Worm (Caenorhabditis elegans): ENCODE data around the gene fbxb-105.

Gene fbxb-105

ce11 chrII:2770788-2771187, at the start of gene fbxb-105:
fbxb-105 (minus strand) TSS chrII:2770888.
- peak; percentile 38 for TF ChIP-seq ceh-39 (tag; optimal IDR thresholded peaks at IDR 0.05)
- TF ChIP-seq ceh-83 (GFP tag; optimal IDR thresholded peaks at IDR 0.05), result no peak
- peak; percentile 59 for TF ChIP-seq cnd-1 (tag; optimal IDR thresholded peaks at IDR 0.05)

- TF ChIP-seq nhr-76 (tag; optimal IDR thresholded peaks at IDR 0.05) (no peak), unc-39 (tag; optimal IDR thresholded peaks at IDR 0.05) (no peak), elt-3 (tag; optimal IDR thresholded peaks at IDR 0.05) (no peak)
Observed at ce11 chrII:2816676-2817075, 46.0 kb upstream of the fbxb-105 start, which contains the start of gene set-13. set-13 (plus strand) TSS chrII:2816976.

- TF ChIP-seq unc-39 (tag; optimal IDR thresholded peaks at IDR 0.05) (no peak), zip-8 (tag; optimal IDR thresholded peaks at IDR 0.05) (peak; percentile 46)
Observed at ce11 chrII:2815444-2815843, 44.8 kb upstream of the fbxb-105 start, which contains the start of gene K12H6.2. K12H6.2 (minus strand) TSS chrII:2815544.

ce11 chrII:2815017-2815416, 44.3 kb upstream of the fbxb-105 start:
- TF ChIP-seq lin-32 (GFP tag; optimal IDR thresholded peaks at IDR 0.05), result no peak
- TF ChIP-seq blmp-1 (tag; optimal IDR thresholded peaks at IDR 0.05), result no peak
- TF ChIP-seq snpc-4 (tag; optimal IDR thresholded peaks at IDR 0.05), result no peak
- no peak for TF ChIP-seq lin-13 (tag; optimal IDR thresholded peaks at IDR 0.05)
- TF ChIP-seq lsy-2 (tag; optimal IDR thresholded peaks at IDR 0.05), result no peak
- TF ChIP-seq sptf-1 (tag; optimal IDR thresholded peaks at IDR 0.05), result no peak
- no peak for TF ChIP-seq unc-39 (tag; optimal IDR thresholded peaks at IDR 0.05)
- TF ChIP-seq unc-62 (GFP tag; optimal IDR thresholded peaks at IDR 0.05), result no peak
- TF ChIP-seq hlh-1 (tag; optimal IDR thresholded peaks at IDR 0.05), result no peak
- no peak for TF ChIP-seq unc-120 (tag; optimal IDR thresholded peaks at IDR 0.05; ENCODE audit: poor library complexity, severe bottlenecking)
- no peak for TF ChIP-seq zip-8 (tag; optimal IDR thresholded peaks at IDR 0.05)
- no peak for TF ChIP-seq elt-3 (tag; optimal IDR thresholded peaks at IDR 0.05)
- TF ChIP-seq M03D4.4 (tag; optimal IDR thresholded peaks at IDR 0.05), result no peak
- no peak for TF ChIP-seq nhr-76 (tag; optimal IDR thresholded peaks at IDR 0.05)
- TF ChIP-seq cnd-1 (tag; optimal IDR thresholded peaks at IDR 0.05), result no peak
- no peak for TF ChIP-seq mls-2 (tag; optimal IDR thresholded peaks at IDR 0.05)
- no peak for TF ChIP-seq ceh-83 (GFP tag; optimal IDR thresholded peaks at IDR 0.05)
- TF ChIP-seq nhr-12 (tag; optimal IDR thresholded peaks at IDR 0.05), result no peak
- TF ChIP-seq ceh-43 (GFP tag; optimal IDR thresholded peaks at IDR 0.05), result no peak

DNA sequence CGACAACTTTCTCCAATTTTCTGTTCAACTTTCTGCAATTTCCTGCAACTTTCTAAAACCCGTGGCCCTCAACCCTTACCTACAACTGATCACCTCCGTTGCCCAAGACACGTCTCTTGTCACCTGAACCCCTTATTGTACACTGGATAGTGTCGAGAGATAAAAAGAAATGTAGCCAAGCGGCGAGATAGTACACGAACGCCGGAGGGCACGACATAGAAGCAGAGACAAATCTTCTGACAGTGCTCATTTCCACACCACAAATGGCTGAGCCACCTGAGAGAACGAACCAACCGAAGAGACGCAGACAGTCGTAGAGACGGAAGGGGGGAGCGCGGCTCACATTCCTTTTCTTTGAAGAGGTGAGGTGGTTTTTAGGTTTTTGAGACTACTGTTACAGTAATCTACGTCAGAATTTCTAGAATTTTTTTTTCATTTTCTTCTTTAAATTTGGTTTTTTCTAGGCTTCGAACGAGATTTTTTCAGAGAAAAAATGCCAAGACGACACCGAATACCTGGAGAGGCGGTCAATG, 37.1 kb upstream of the fbxb-105 start, which contains the start of gene K12H6.12:
Gene K12H6.12, plus strand, starts transcription at position 483 of the 533 bp plus-strand sequence.
- TF ChIP-seq lin-32 (GFP tag; optimal IDR thresholded peaks at IDR 0.05), result no peak
- TF ChIP-seq sem-2 (GFP tag; optimal IDR thresholded peaks at IDR 0.05), result no peak
- TF ChIP-seq flh-1 (GFP tag; optimal IDR thresholded peaks at IDR 0.05), result no peak
- no peak for TF ChIP-seq nhr-28 (tag; optimal IDR thresholded peaks at IDR 0.05)
- no peak for TF ChIP-seq mep-1 (tag; optimal IDR thresholded peaks at IDR 0.05)
- TF ChIP-seq unc-120 (tag; optimal IDR thresholded peaks at IDR 0.05; ENCODE audit: poor library complexity, severe bottlenecking), result no peak
- TF ChIP-seq cnd-1 (tag; optimal IDR thresholded peaks at IDR 0.05), result no peak
- no peak for TF ChIP-seq ces-1 (GFP tag; optimal IDR thresholded peaks at IDR 0.05)
- TF ChIP-seq bed-3 (GFP tag; optimal IDR thresholded peaks at IDR 0.05), result no peak

DNA sequence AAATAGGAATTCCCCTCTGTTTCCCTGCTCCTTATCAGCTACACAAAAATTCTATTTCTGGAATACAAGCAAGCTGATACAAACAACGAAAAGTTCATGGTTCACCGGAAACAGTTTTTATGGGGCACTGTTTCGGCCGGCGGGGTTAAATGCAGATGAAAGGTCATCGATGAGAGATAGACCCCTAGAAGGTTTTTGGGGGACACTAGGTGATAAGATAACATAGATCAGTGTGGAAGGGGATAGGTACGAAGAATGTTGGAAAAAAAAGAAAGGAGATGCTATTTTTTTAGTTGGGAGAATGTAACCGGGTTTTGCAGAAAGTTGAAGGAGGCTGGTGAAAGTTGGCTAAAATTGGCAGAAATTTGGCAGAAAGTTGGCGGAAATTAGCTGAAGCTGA, 34.9 kb upstream of the fbxb-105 start:
- TF ChIP-seq hlh-1 (tag; optimal IDR thresholded peaks at IDR 0.05) (no peak), tbx-8 (GFP tag; optimal IDR thresholded peaks at IDR 0.05) (no peak), nhr-76 (tag; optimal IDR thresholded peaks at IDR 0.05) (no peak), bed-3 (GFP tag; optimal IDR thresholded peaks at IDR 0.05) (no peak), unc-120 (tag; optimal IDR thresholded peaks at IDR 0.05; ENCODE audit: poor library complexity, severe bottlenecking) (no peak)

ce11 chrII:2804949-2805348, 34.3 kb upstream of the fbxb-105 start:
- no peak for TF ChIP-seq elt-3 (tag; optimal IDR thresholded peaks at IDR 0.05)
